Worm (Caenorhabditis elegans) whole organism, late embryonic: ENCODE measurements around the gene ZK177.9.

Experiments used
- C08G9.2 ChIP-seq: sonication (generic microtip); optimal IDR thresholded peaks from 2 replicates; lab custom pipeline; 2016; ENCODE audit warnings: mild to moderate bottlenecking, missing genetic modification characterization, moderate library complexity, missing compliant biosample characterization
- C38D4.7 ChIP-seq: fragments of 200-800 bp; sonication (Bioruptor generic); optimal IDR thresholded peaks from 2 replicates; lab custom pipeline; 2018; ENCODE audit warnings: mild to moderate bottlenecking, missing genetic modification characterization, moderate library complexity, missing compliant biosample characterization
- F13H6.1 ChIP-seq: sonication (generic microtip); optimal IDR thresholded peaks from 2 replicates; lab custom pipeline; 2016; ENCODE audit warnings: missing genetic modification characterization, missing compliant biosample characterization
- ahr-1 ChIP-seq: sonication (generic microtip); optimal IDR thresholded peaks from 2 replicates; lab custom pipeline; 2016; ENCODE audit warnings: missing genetic modification characterization, missing compliant biosample characterization
- ama-1 ChIP-seq: fragments of 150-350 bp; optimal IDR thresholded peaks from 2 replicates; lab custom pipeline; 2014
- ceh-2 ChIP-seq: sonication (generic microtip); optimal IDR thresholded peaks from 2 replicates; lab custom pipeline; 2016; ENCODE audit warnings: missing genotype, missing genetic modification characterization, missing compliant biosample characterization
- ceh-30 ChIP-seq: fragments of 150-350 bp; optimal IDR thresholded peaks from 2 replicates; lab custom pipeline; 2014; ENCODE audit warnings: missing biosample characterization, missing genetic modification characterization
- ceh-31 ChIP-seq: sonication (generic microtip); optimal IDR thresholded peaks from 2 replicates; lab custom pipeline; 2016; ENCODE audit warnings: missing genetic modification characterization, missing compliant biosample characterization
- ceh-45 ChIP-seq: fragments of 200-800 bp; sonication (Bioruptor generic); IDR thresholded peaks from 2 replicates; pipeline ENCODE4 v1.3.6; 2022; ENCODE audit warnings: missing genetic modification reagents, missing genetic modification characterization, missing compliant biosample characterization
- ceh-9 ChIP-seq: sonication (generic microtip); optimal IDR thresholded peaks from 2 replicates; lab custom pipeline; 2016; ENCODE audit warnings: mild to moderate bottlenecking, missing genetic modification characterization, inconsistent platforms, missing compliant biosample characterization
- che-1 ChIP-seq: sonication (generic microtip); optimal IDR thresholded peaks from 2 replicates; lab custom pipeline; 2016; ENCODE audit warnings: mild to moderate bottlenecking, missing genetic modification characterization, missing compliant biosample characterization
- dmd-4 ChIP-seq: sonication (generic microtip); optimal IDR thresholded peaks from 2 replicates; lab custom pipeline; 2016; ENCODE audit warnings: borderline replicate concordance, missing genetic modification characterization, missing compliant biosample characterization
- fax-1 ChIP-seq: sonication (generic microtip); optimal IDR thresholded peaks from 2 replicates; lab custom pipeline; 2016; ENCODE audit warnings: missing genotype, missing genetic modification characterization, missing compliant biosample characterization
- fkh-10 ChIP-seq: fragments of 150-350 bp; optimal IDR thresholded peaks from 2 replicates; lab custom pipeline; 2014; ENCODE audit warnings: missing biosample characterization, missing genetic modification reagents, missing genetic modification characterization
- fkh-6 ChIP-seq: sonication (generic microtip); optimal IDR thresholded peaks from 2 replicates; lab custom pipeline; 2016; ENCODE audit warnings: missing genetic modification characterization, missing compliant biosample characterization
- gmeb-2 ChIP-seq: sonication (generic microtip); optimal IDR thresholded peaks from 2 replicates; lab custom pipeline; 2016; ENCODE audit warnings: missing genetic modification characterization, inconsistent platforms, missing compliant biosample characterization
- hlh-13 ChIP-seq: fragments of 200-800 bp; sonication (Bioruptor generic); optimal IDR thresholded peaks from 2 replicates; lab custom pipeline; 2018; ENCODE audit warnings: mild to moderate bottlenecking, missing genetic modification characterization, missing compliant biosample characterization
- hlh-30 ChIP-seq: sonication (generic microtip); optimal IDR thresholded peaks from 2 replicates; lab custom pipeline; 2017; ENCODE audit warnings: antibody characterized with exemption, missing genetic modification characterization, missing compliant biosample characterization; ENCODE audit not compliant: insufficient read depth
- hlh-8 ChIP-seq: sonication (generic microtip); optimal IDR thresholded peaks from 2 replicates; lab custom pipeline; 2016; ENCODE audit warnings: missing genotype, missing genetic modification characterization, missing compliant biosample characterization
- mec-3 ChIP-seq: sonication (generic microtip); optimal IDR thresholded peaks from 2 replicates; lab custom pipeline; 2016; ENCODE audit warnings: borderline replicate concordance, missing genetic modification characterization, missing compliant biosample characterization
- nfya-1 ChIP-seq: sonication (generic microtip); optimal IDR thresholded peaks from 2 replicates; lab custom pipeline; 2017; ENCODE audit warnings: missing genetic modification characterization, mild to moderate bottlenecking, missing compliant biosample characterization, antibody characterized with exemption, moderate library complexity
- nhr-11 ChIP-seq: fragments of 150-350 bp; optimal IDR thresholded peaks from 2 replicates; lab custom pipeline; 2014; ENCODE audit warnings: missing biosample characterization, missing genetic modification characterization
- nhr-232 ChIP-seq: sonication (generic microtip); optimal IDR thresholded peaks from 2 replicates; lab custom pipeline; 2016; ENCODE audit warnings: missing genetic modification characterization, missing compliant biosample characterization
- npax-4 ChIP-seq: sonication (generic microtip); optimal IDR thresholded peaks from 2 replicates; lab custom pipeline; 2016; ENCODE audit warnings: missing genetic modification characterization, missing compliant biosample characterization
- odd-2 ChIP-seq: sonication (generic microtip); optimal IDR thresholded peaks from 2 replicates; lab custom pipeline; 2017; ENCODE audit warnings: antibody characterized with exemption, mild to moderate bottlenecking, missing genetic modification characterization, missing compliant biosample characterization
- pag-3 ChIP-seq: sonication (generic microtip); optimal IDR thresholded peaks from 2 replicates; lab custom pipeline; 2016; ENCODE audit warnings: missing compliant biosample characterization, missing genetic modification characterization, borderline replicate concordance
- pat-9 ChIP-seq: fragments of 200-800 bp; sonication (Bioruptor generic); optimal IDR thresholded peaks from 2 replicates; lab custom pipeline; 2018; ENCODE audit warnings: mild to moderate bottlenecking, missing genetic modification characterization, moderate library complexity, missing compliant biosample characterization
- pha-2 ChIP-seq: sonication (generic microtip); optimal IDR thresholded peaks from 2 replicates; lab custom pipeline; 2017; ENCODE audit warnings: mild to moderate bottlenecking, missing genetic modification characterization, missing compliant biosample characterization
- pqm-1 ChIP-seq: sonication (generic microtip); optimal IDR thresholded peaks from 2 replicates; lab custom pipeline; 2016; ENCODE audit warnings: missing genetic modification characterization, missing compliant biosample characterization
- ref-2 ChIP-seq: sonication (generic microtip); optimal IDR thresholded peaks from 2 replicates; lab custom pipeline; 2016; ENCODE audit warnings: missing genetic modification characterization, missing compliant biosample characterization
- sdc-2 ChIP-seq: sonication (generic microtip); optimal IDR thresholded peaks from 2 replicates; lab custom pipeline; 2016; ENCODE audit warnings: missing genotype, missing genetic modification characterization, missing compliant biosample characterization
- sox-2 ChIP-seq: fragments of 200-800 bp; sonication (Bioruptor generic); IDR thresholded peaks from 2 replicates; pipeline ENCODE4 v1.3.6; 2022; ENCODE audit warnings: missing genetic modification reagents, missing genetic modification characterization, missing compliant biosample characterization
- sox-4 ChIP-seq: sonication (generic microtip); optimal IDR thresholded peaks from 2 replicates; lab custom pipeline; 2017; ENCODE audit warnings: mild to moderate bottlenecking, missing genetic modification characterization, inconsistent platforms, missing compliant biosample characterization
- syd-9 ChIP-seq: sonication (generic microtip); optimal IDR thresholded peaks from 2 replicates; lab custom pipeline; 2016; ENCODE audit warnings: mild to moderate bottlenecking, missing genetic modification characterization, moderate library complexity, missing compliant biosample characterization
- tbx-7 ChIP-seq: sonication (generic microtip); optimal IDR thresholded peaks from 2 replicates; lab custom pipeline; 2016; ENCODE audit warnings: missing genotype, missing genetic modification characterization, missing compliant biosample characterization
- unc-42 ChIP-seq: sonication (generic microtip); optimal IDR thresholded peaks from 2 replicates; lab custom pipeline; 2016; ENCODE audit warnings: missing genotype, missing genetic modification characterization, missing compliant biosample characterization
- unc-55 ChIP-seq: sonication (generic microtip); optimal IDR thresholded peaks from 2 replicates; lab custom pipeline; 2017; ENCODE audit warnings: missing biosample characterization, missing genetic modification reagents, missing genetic modification characterization
- unc-86 ChIP-seq: sonication (generic microtip); optimal IDR thresholded peaks from 2 replicates; lab custom pipeline; 2016; ENCODE audit warnings: missing genetic modification characterization, missing compliant biosample characterization
- ztf-16 ChIP-seq: sonication (generic microtip); optimal IDR thresholded peaks from 2 replicates; lab custom pipeline; 2017; ENCODE audit warnings: missing genetic modification characterization, missing compliant biosample characterization

ZK177.9 gene

ce11 chrII:5522637-5523036, 5.1 kb upstream of the ZK177.9 start, which contains the start of gene ZK177.11:
Gene ZK177.11, plus strand, starts transcription at chrII:5522937.
- TF ChIP-seq odd-2, result no peak

- no peak for TF ChIP-seq C08G9.2 (tag; lab: Kevin White, UChicago)
- no peak for TF ChIP-seq nfya-1 (tag; lab: Kevin White, UChicago)
- TF ChIP-seq ceh-31 (tag; lab: Kevin White, UChicago), result no peak
- no peak for TF ChIP-seq syd-9 (tag; lab: Kevin White, UChicago)
- TF ChIP-seq C38D4.7 (GFP tag; lab: Kevin White, UChicago), result no peak
- TF ChIP-seq npax-4 (tag; lab: Kevin White, UChicago), result no peak
- TF ChIP-seq pag-3 (tag; lab: Kevin White, UChicago), result no peak
- no peak for TF ChIP-seq ztf-16 (tag; lab: Kevin White, UChicago)
- TF ChIP-seq fax-1 (tag; lab: Kevin White, UChicago), result no peak
- TF ChIP-seq nhr-11 (tag; lab: Kevin White, UChicago), result no peak
- no peak for TF ChIP-seq ama-1
- TF ChIP-seq pat-9 (tag; lab: Kevin White, UChicago), result no peak
- no peak for TF ChIP-seq unc-42 (tag; lab: Kevin White, UChicago)
- TF ChIP-seq ahr-1, result no peak
- no peak for TF ChIP-seq hlh-30 (tag; lab: Kevin White, UChicago)
- TF ChIP-seq gmeb-2 (tag; lab: Kevin White, UChicago), result no peak
- no peak for TF ChIP-seq fkh-10 (GFP tag; lab: Kevin White, UChicago)
Measured at ce11 chrII:5521411-5521810, 3.9 kb upstream of the ZK177.9 start, which contains the start of gene ZK177.12. Gene ZK177.12, plus strand, starts transcription at chrII:5521711.

ce11 chrII:5518910-5519309, 1.4 kb upstream of the ZK177.9 start, which contains the start of gene ZK177.2:
Gene ZK177.2, plus strand, starts transcription at chrII:5519210.
- TF ChIP-seq nfya-1 (tag; lab: Kevin White, UChicago) (no peak), che-1 (tag; lab: Kevin White, UChicago) (no peak), hlh-8 (tag; lab: Kevin White, UChicago) (no peak), pha-2 (tag; lab: Kevin White, UChicago) (no peak), F13H6.1 (tag; lab: Kevin White, UChicago) (no peak), pag-3 (tag; lab: Kevin White, UChicago) (no peak), sox-2 (GFP tag; lab: Robert Waterston, UW) (no peak), ceh-9 (tag; lab: Kevin White, UChicago) (no peak), ztf-16 (tag; lab: Kevin White, UChicago) (no peak), ceh-45 (no peak), odd-2 (no peak), ref-2 (tag; lab: Kevin White, UChicago) (no peak), unc-55 (GFP tag; lab: Kevin White, UChicago) (no peak), pqm-1 (tag; lab: Kevin White, UChicago) (no peak), ceh-30 (tag; lab: Kevin White, UChicago) (no peak), sox-4 (tag; lab: Kevin White, UChicago) (no peak), sdc-2 (tag; lab: Kevin White, UChicago) (no peak), mec-3 (tag; lab: Kevin White, UChicago) (no peak), syd-9 (tag; lab: Kevin White, UChicago) (no peak)
- TF ChIP-seq, all 69 proteins: peak for 0

- TF ChIP-seq F13H6.1 (tag; lab: Kevin White, UChicago) (no peak), ceh-9 (tag; lab: Kevin White, UChicago) (no peak)
Measured at ce11 chrII:5518055-5518454, 512 bp upstream of the ZK177.9 start.

ce11 chrII:5515542-5515941, 2.0 kb downstream of the ZK177.9 start, which contains the start of gene ZK177.3:
Gene ZK177.3, plus strand, starts transcription at chrII:5515842.
- TF ChIP-seq tbx-7 (no peak), sdc-2 (tag; lab: Kevin White, UChicago) (no peak), nhr-232 (tag; lab: Kevin White, UChicago) (no peak), fkh-6 (tag; lab: Kevin White, UChicago) (no peak), unc-86 (tag; lab: Kevin White, UChicago) (no peak), hlh-30 (tag; lab: Kevin White, UChicago) (no peak), ceh-2 (no peak), hlh-13 (GFP tag; lab: Kevin White, UChicago) (no peak), C38D4.7 (GFP tag; lab: Kevin White, UChicago) (no peak), dmd-4 (tag; lab: Kevin White, UChicago) (no peak)
